Fruit fly (Drosophila melanogaster) Kc167 (cell line): Measurements from ENCODE around the gene slmo.

Experiments
- Myc ChIP-seq: fragments of >200 bp; optimal IDR thresholded peaks from 2 replicates; lab custom pipeline; 2017; ENCODE audit warnings: missing external identifiers
- Sin3A ChIP-seq: fragments of >200 bp; optimal IDR thresholded peaks from 2 replicates; lab custom pipeline; 2018; ENCODE audit warnings: missing external identifiers
- h ChIP-seq: fragments of >200 bp; optimal IDR thresholded peaks from 3 replicates; lab custom pipeline; 2018; ENCODE audit warnings: missing external identifiers
- insv ChIP-seq: fragments of >200 bp; optimal IDR thresholded peaks from 3 replicates; lab custom pipeline; 2018; ENCODE audit warnings: missing external identifiers
- psq ChIP-seq: fragments of >200 bp; optimal IDR thresholded peaks from 2 replicates; lab custom pipeline; 2017; ENCODE audit warnings: missing external identifiers
- ttk ChIP-seq: sonication (Bioruptor generic); optimal IDR thresholded peaks from 2 replicates; lab custom pipeline; 2017; ENCODE audit warnings: missing external identifiers

The slmo gene

dm6 chr2L:6019352-6020131 lies 29.0 kb downstream of the slmo start, which contains the start of gene H2.0:
H2.0 (minus strand) TSS chr2L:6019402.
- TF ChIP-seq Sin3A (lab: Kevin White, UChicago) (no peak), ttk (lab: Kevin White, UChicago) (no peak), Myc (lab: Kevin White, UChicago) (no peak), h (lab: Kevin White, UChicago) (no peak), psq (lab: Kevin White, UChicago) (no peak), insv (lab: Kevin White, UChicago) (no peak)

dm6 chr2L:6013071-6013417 lies 35.5 kb downstream of the slmo start:
- TF ChIP-seq insv (lab: Kevin White, UChicago) (no peak), psq (lab: Kevin White, UChicago) (no peak), ttk (lab: Kevin White, UChicago) (no peak), Sin3A (lab: Kevin White, UChicago) (no peak), h (lab: Kevin White, UChicago) (no peak)

dm6 chr2L:6012303-6013070 lies 36.0 kb downstream of the slmo start, which contains the start of gene CG9098:
CG9098 (minus strand) TSS chr2L:6012338.
- TF ChIP-seq ttk (lab: Kevin White, UChicago) = no peak
- no peak for TF ChIP-seq Myc (lab: Kevin White, UChicago)
- TF ChIP-seq h (lab: Kevin White, UChicago) = no peak
- no peak for TF ChIP-seq psq (lab: Kevin White, UChicago)

dm6 chr2L:6006508-6007232 lies 41.8 kb downstream of the slmo start, which contains the start of gene Gal:
Gal (minus strand) TSS chr2L:6006827.
- TF ChIP-seq Myc (lab: Kevin White, UChicago) (no peak), ttk (lab: Kevin White, UChicago) (no peak), Sin3A (lab: Kevin White, UChicago) (no peak), psq (lab: Kevin White, UChicago) (no peak), insv (lab: Kevin White, UChicago) (no peak)

dm6 chr2L:6000065-6000464 lies 48.4 kb downstream of the slmo start, which contains the start of gene Tsp26A:
Tsp26A (plus strand) TSS chr2L:6000228.
- TF ChIP-seq Myc (lab: Kevin White, UChicago) (no peak), psq (lab: Kevin White, UChicago) (no peak), ttk (lab: Kevin White, UChicago) (no peak), insv (lab: Kevin White, UChicago) (no peak), Sin3A (lab: Kevin White, UChicago) (no peak), h (lab: Kevin White, UChicago) (no peak)

- no peak for TF ChIP-seq h (lab: Kevin White, UChicago)
- no peak for TF ChIP-seq insv (lab: Kevin White, UChicago)
- no peak for TF ChIP-seq psq (lab: Kevin White, UChicago)
- no peak for TF ChIP-seq ttk (lab: Kevin White, UChicago)
- no peak for TF ChIP-seq Sin3A (lab: Kevin White, UChicago)
- TF ChIP-seq Myc (lab: Kevin White, UChicago) = no peak
Observed at dm6 chr2L:5999247-5999646, 49.3 kb downstream of the slmo start, which contains the start of gene Kdm5. Kdm5 (minus strand) TSS chr2L:5999501.

dm6 chr2L:5998383-5998782 lies 50.1 kb downstream of the slmo start:
- TF ChIP-seq insv (lab: Kevin White, UChicago) (no peak), Myc (lab: Kevin White, UChicago) (no peak), Sin3A (lab: Kevin White, UChicago) (no peak), h (lab: Kevin White, UChicago) (no peak)

- TF ChIP-seq Sin3A (lab: Kevin White, UChicago) (no peak), insv (lab: Kevin White, UChicago) (no peak)
Observed at dm6 chr2L:5997609-5998229, 50.8 kb downstream of the slmo start.
